Fruit fly (Drosophila melanogaster) whole organism, prepupa: ENCODE data around the gene CG15255.
"Not testable (repeated sequence)": the region's sequence is repeated elsewhere in the genome, so short reads cannot be mapped to it uniquely, and the experiment has no call there.

Experiments
- CG10669 ChIP-seq: fragments of 200-800 bp; sonication (Bioruptor generic); optimal IDR thresholded peaks from 3 replicates; lab custom pipeline; 2018; ENCODE audit warnings: missing biosample characterization, mild to moderate bottlenecking, missing genetic modification characterization, moderate library complexity
- CG4318 ChIP-seq: fragments of 200-800 bp; sonication (Bioruptor generic); optimal IDR thresholded peaks from 3 replicates; lab custom pipeline; 2017; ENCODE audit warnings: missing biosample characterization, mild to moderate bottlenecking, missing genetic modification characterization
- CG6276 ChIP-seq: fragments of 200-800 bp; sonication (Bioruptor generic); optimal IDR thresholded peaks from 2 replicates; lab custom pipeline; 2017; ENCODE audit warnings: missing biosample characterization, mild to moderate bottlenecking, missing genetic modification characterization
- CG6854 ChIP-seq: fragments of 200-800 bp; sonication (Bioruptor generic); optimal IDR thresholded peaks from 2 replicates; lab custom pipeline; 2017; ENCODE audit warnings: missing biosample characterization, mild to moderate bottlenecking, missing genetic modification characterization
- CG8119 ChIP-seq: fragments of 200-800 bp; sonication (Bioruptor generic); IDR thresholded peaks from 3 replicates; pipeline ENCODE4 v1.3.6; 2022; ENCODE audit warnings: missing biosample characterization, missing genetic modification characterization
- Ets96B ChIP-seq: fragments of 200-800 bp; optimal IDR thresholded peaks from 2 replicates; lab custom pipeline; 2019; ENCODE audit warnings: missing biosample characterization, mild to moderate bottlenecking, missing genetic modification characterization, moderate library complexity
- Hr39 ChIP-seq: fragments of 200-800 bp; sonication (Bioruptor generic); optimal IDR thresholded peaks from 2 replicates; lab custom pipeline; 2016; ENCODE audit warnings: missing biosample characterization, missing genetic modification characterization
- Smox ChIP-seq: fragments of 200-800 bp; sonication (Bioruptor generic); optimal IDR thresholded peaks from 3 replicates; lab custom pipeline; 2016; ENCODE audit warnings: missing biosample characterization, missing genetic modification characterization
- Sox14 ChIP-seq: fragments of 200-800 bp; sonication (Bioruptor generic); optimal IDR thresholded peaks from 3 replicates; lab custom pipeline; 2016; ENCODE audit warnings: missing biosample characterization, missing genetic modification characterization
- achi ChIP-seq: fragments of 200-800 bp; sonication (Bioruptor generic); optimal IDR thresholded peaks from 3 replicates; lab custom pipeline; 2016; ENCODE audit warnings: missing biosample characterization, missing genetic modification characterization
- dac ChIP-seq: fragments of 200-800 bp; sonication (Bioruptor generic); optimal IDR thresholded peaks from 2 replicates; lab custom pipeline; 2017; ENCODE audit warnings: missing biosample characterization, mild to moderate bottlenecking, missing genetic modification characterization
- eg ChIP-seq: fragments of 200-800 bp; sonication (Bioruptor generic); IDR thresholded peaks from 3 replicates; pipeline ENCODE4 v1.3.6; 2022; ENCODE audit warnings: missing biosample characterization, missing genetic modification characterization
- ss ChIP-seq, 2 experiments: fragments of 200-800 bp; sonication (Bioruptor generic); optimal IDR thresholded peaks; 2 replicates in 1 of 2; 3 replicates in 1 of 2; lab custom pipeline; 2017 to 2018; ENCODE audit warnings: mild to moderate bottlenecking in 2 of 2, missing biosample characterization in 2 of 2, missing genetic modification characterization in 2 of 2, moderate library complexity in 1 of 2

DNA sequence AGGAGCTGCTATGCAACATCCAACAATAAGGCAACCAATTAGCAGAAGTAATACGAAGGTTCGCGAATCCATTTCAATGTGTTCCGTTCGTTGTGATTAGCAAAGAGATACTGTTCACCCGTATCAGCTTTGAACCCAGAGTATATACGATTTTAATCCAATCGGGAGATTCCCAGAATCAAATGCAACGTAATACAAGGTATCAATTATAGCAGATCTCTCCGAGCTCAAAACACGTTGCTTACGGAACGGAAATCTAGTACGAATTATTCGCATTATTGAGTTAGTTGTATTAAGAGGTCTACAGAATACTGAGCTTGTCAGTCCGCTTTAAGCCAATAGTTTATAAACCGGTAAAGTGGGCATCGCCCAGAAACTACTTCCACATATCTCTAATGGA is 47.9 kb upstream of the CG15255 start, which contains the start of gene CG44141:
- TF ChIP-seq Hr39 (GFP tag; lab: Kevin White, UChicago); CG6854 (GFP tag; lab: Kevin White, UChicago); Sox14 (GFP tag; lab: Kevin White, UChicago); Ets96B; CG6276 (GFP tag; lab: Kevin White, UChicago); achi (GFP tag; lab: Kevin White, UChicago); CG4318; dac (GFP tag; lab: Kevin White, UChicago); Smox (GFP tag; lab: Kevin White, UChicago); eg; CG10669 (GFP tag; lab: Kevin White, UChicago); CG8119; ss (GFP tag; optimal IDR thresholded peaks at IDR 0.05; lab: Kevin White, UChicago): not testable (repeated sequence)
